Fruit fly (Drosophila melanogaster) whole organism, prepupa: ENCODE results near the gene mnb.

Experiments used
- Blimp-1 ChIP-seq: fragments of 200-800 bp; sonication (Bioruptor generic); optimal IDR thresholded peaks from 3 replicates; lab custom pipeline; 2017; ENCODE audit warnings: missing biosample characterization, missing genetic modification characterization, mild to moderate bottlenecking, moderate library complexity, missing genetic modification reagents
- CG11762 ChIP-seq: fragments of 200-800 bp; sonication (Bioruptor generic); optimal IDR thresholded peaks from 3 replicates; lab custom pipeline; 2016; ENCODE audit warnings: missing biosample characterization, missing genetic modification characterization; ENCODE audit not compliant: insufficient read depth
- CG32006 ChIP-seq: fragments of 200-800 bp; sonication (Bioruptor generic); optimal IDR thresholded peaks from 3 replicates; lab custom pipeline; 2017; ENCODE audit warnings: missing biosample characterization, mild to moderate bottlenecking, missing genetic modification characterization
- CG3919 ChIP-seq: fragments of 200-800 bp; sonication (Bioruptor generic); optimal IDR thresholded peaks from 3 replicates; lab custom pipeline; 2016; ENCODE audit warnings: missing biosample characterization, missing genetic modification characterization
- CG8119 ChIP-seq: fragments of 200-800 bp; sonication (Bioruptor generic); IDR thresholded peaks from 3 replicates; pipeline ENCODE4 v1.3.6; 2022; ENCODE audit warnings: missing biosample characterization, missing genetic modification characterization
- CG8319 ChIP-seq: fragments of 200-800 bp; sonication (Bioruptor generic); optimal IDR thresholded peaks from 3 replicates; lab custom pipeline; 2016; ENCODE audit warnings: missing biosample characterization, missing genetic modification characterization
- Ets96B ChIP-seq: fragments of 200-800 bp; optimal IDR thresholded peaks from 2 replicates; lab custom pipeline; 2019; ENCODE audit warnings: missing biosample characterization, mild to moderate bottlenecking, missing genetic modification characterization, moderate library complexity
- Gug ChIP-seq: fragments of 200-800 bp; sonication (Bioruptor generic); IDR thresholded peaks from 2 replicates; pipeline ENCODE4 v1.3.6; 2022; ENCODE audit warnings: missing biosample characterization, missing genetic modification characterization
- OdsH ChIP-seq: fragments of 200-800 bp; sonication (Bioruptor generic); optimal IDR thresholded peaks from 3 replicates; lab custom pipeline; 2016; ENCODE audit warnings: missing biosample characterization, missing genetic modification characterization
- Sox102F ChIP-seq: fragments of 200-800 bp; sonication (Bioruptor generic); optimal IDR thresholded peaks from 2 replicates; lab custom pipeline; 2016; ENCODE audit warnings: missing biosample characterization, mild to moderate bottlenecking, missing genetic modification characterization
- net ChIP-seq: fragments of 200-800 bp; sonication (Bioruptor generic); optimal IDR thresholded peaks from 3 replicates; lab custom pipeline; 2016; ENCODE audit warnings: missing biosample characterization, missing genetic modification characterization

DNA sequence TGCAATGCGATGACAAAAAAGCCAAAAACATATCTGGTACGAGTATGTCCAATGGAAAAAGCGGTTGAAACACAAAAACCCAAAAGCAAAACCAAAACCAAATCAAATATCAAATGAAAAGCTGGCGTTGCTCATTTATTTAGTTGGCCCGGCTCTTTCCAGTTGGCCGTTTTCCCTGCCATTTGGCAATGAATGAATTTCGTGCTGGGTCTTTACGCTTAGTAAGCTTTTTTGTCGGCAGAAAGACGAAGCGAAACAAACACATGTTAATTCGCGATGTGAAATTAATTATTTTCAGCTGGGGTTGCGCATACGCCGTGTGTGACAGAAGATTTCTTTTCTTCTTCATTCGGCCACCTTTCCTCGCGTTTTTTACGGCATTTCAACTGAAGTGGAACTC lies 52.3 kb downstream of the mnb start:
- no peak for TF ChIP-seq OdsH (GFP tag; lab: Kevin White, UChicago)
- no peak for TF ChIP-seq CG3919 (GFP tag; lab: Kevin White, UChicago)
- no peak for TF ChIP-seq Ets96B
- TF ChIP-seq net, result no peak
- no peak for TF ChIP-seq CG32006 (GFP tag; lab: Kevin White, UChicago)
- TF ChIP-seq CG8119 (GFP tag; lab: Robert Waterston, UW), result no peak
- no peak for TF ChIP-seq CG11762
- no peak for TF ChIP-seq Blimp-1
- TF ChIP-seq Gug (GFP tag; lab: Robert Waterston, UW), result no peak
- TF ChIP-seq CG8319, result no peak
- no peak for TF ChIP-seq Sox102F (GFP tag; lab: Kevin White, UChicago)
